Fruit fly (Drosophila melanogaster) whole organism, embryonic: Measurements from ENCODE around the gene Top3beta.

Experiments
- Adf1 ChIP-seq: fragments of 200-800 bp; sonication (Bioruptor generic); IDR thresholded peaks from 2 replicates; pipeline ENCODE4 v1.3.6; 2022; ENCODE audit warnings: missing biosample characterization, missing genetic modification characterization
- Asciz ChIP-seq: fragments of 200-800 bp; sonication (Bioruptor generic); optimal IDR thresholded peaks from 2 replicates; lab custom pipeline; 2017; ENCODE audit warnings: missing biosample characterization, mild to moderate bottlenecking, missing genetic modification characterization, missing genetic modification reagents
- Atf6 ChIP-seq: fragments of 200-800 bp; sonication (Bioruptor generic); IDR thresholded peaks from 2 replicates; pipeline ENCODE4 v1.3.6; 2022; ENCODE audit warnings: missing biosample characterization, missing genetic modification characterization
- CG10267 ChIP-seq: fragments of 200-800 bp; sonication (Bioruptor generic); optimal IDR thresholded peaks from 2 replicates; lab custom pipeline; 2018; ENCODE audit warnings: missing biosample characterization, mild to moderate bottlenecking, missing genetic modification characterization, moderate library complexity
- CG11093 ChIP-seq: fragments of 200-800 bp; sonication (Bioruptor generic); IDR thresholded peaks from 3 replicates; pipeline ENCODE4 v1.3.6; 2022; ENCODE audit warnings: missing biosample characterization, missing genetic modification characterization
- CG1233 ChIP-seq: fragments of 200-800 bp; sonication (Bioruptor generic); optimal IDR thresholded peaks from 4 replicates; lab custom pipeline; 2018; ENCODE audit warnings: missing biosample characterization, mild to moderate bottlenecking, missing genetic modification characterization
- CG13296 ChIP-seq: fragments of 200-800 bp; sonication (Bioruptor generic); optimal IDR thresholded peaks from 3 replicates; lab custom pipeline; 2018; ENCODE audit warnings: missing biosample characterization, mild to moderate bottlenecking, missing genetic modification characterization
- CG14014 ChIP-seq: fragments of 200-800 bp; sonication (Bioruptor generic); IDR thresholded peaks from 2 replicates; pipeline ENCODE4 v1.3.6; 2022; ENCODE audit warnings: missing biosample characterization, missing genetic modification characterization
- CG14441 ChIP-seq: fragments of 200-800 bp; sonication (Bioruptor generic); IDR thresholded peaks from 2 replicates; pipeline ENCODE4 v1.3.6; 2022; ENCODE audit warnings: missing biosample characterization, missing genetic modification characterization
- CG16863 ChIP-seq: fragments of 200-800 bp; sonication (Bioruptor generic); optimal IDR thresholded peaks from 3 replicates; lab custom pipeline; 2016; ENCODE audit warnings: missing biosample characterization, missing genetic modification characterization
- CG2889 ChIP-seq: fragments of 200-800 bp; sonication (Bioruptor generic); IDR thresholded peaks from 3 replicates; pipeline ENCODE4 v1.3.6; 2022; ENCODE audit warnings: missing biosample characterization, missing genetic modification characterization
- CG30403 ChIP-seq: fragments of 200-800 bp; sonication (Bioruptor generic); optimal IDR thresholded peaks from 3 replicates; lab custom pipeline; 2016; ENCODE audit warnings: missing biosample characterization, missing genetic modification characterization
- CG32532 ChIP-seq: fragments of 200-800 bp; sonication (Bioruptor generic); IDR thresholded peaks from 2 replicates; pipeline ENCODE4 v1.3.6; 2022; ENCODE audit warnings: missing biosample characterization, missing genetic modification characterization
- CG4424 ChIP-seq: fragments of 200-800 bp; sonication (Bioruptor generic); optimal IDR thresholded peaks from 3 replicates; lab custom pipeline; 2016; ENCODE audit warnings: missing biosample characterization, missing genetic modification characterization
- CG5180 ChIP-seq: fragments of 200-800 bp; sonication (Bioruptor generic); optimal IDR thresholded peaks from 3 replicates; lab custom pipeline; 2017; ENCODE audit warnings: missing biosample characterization, missing genetic modification characterization, mild to moderate bottlenecking, moderate library complexity, missing genetic modification reagents
- CG7357 ChIP-seq: fragments of 200-800 bp; sonication (Bioruptor generic); IDR thresholded peaks from 3 replicates; pipeline ENCODE4 v1.3.6; 2022; ENCODE audit warnings: missing biosample characterization, missing genetic modification characterization
- CG7839 ChIP-seq: fragments of 200-800 bp; sonication (Bioruptor generic); optimal IDR thresholded peaks from 3 replicates; lab custom pipeline; 2018; ENCODE audit warnings: missing biosample characterization, mild to moderate bottlenecking, missing genetic modification characterization, moderate library complexity
- CG9437 ChIP-seq: fragments of 200-800 bp; sonication (Bioruptor generic); optimal IDR thresholded peaks from 2 replicates; lab custom pipeline; 2018; ENCODE audit warnings: missing biosample characterization, mild to moderate bottlenecking, missing genetic modification characterization
- CTCF ChIP-seq: fragments of 200-800 bp; sonication (Bioruptor generic); optimal IDR thresholded peaks from 2 replicates; lab custom pipeline; 2017; ENCODE audit warnings: missing biosample characterization, mild to moderate bottlenecking, missing genetic modification characterization, moderate library complexity
- Chrac-16 ChIP-seq: fragments of 200-800 bp; sonication (Bioruptor generic); optimal IDR thresholded peaks from 3 replicates; lab custom pipeline; 2016; ENCODE audit warnings: missing biosample characterization, missing genetic modification characterization
- Dip2 ChIP-seq: fragments of 200-800 bp; sonication (Bioruptor generic); IDR thresholded peaks from 2 replicates; pipeline ENCODE4 v1.3.6; 2022; ENCODE audit warnings: missing biosample characterization, missing genetic modification characterization
- GATAe ChIP-seq: fragments of 200-800 bp; sonication (Bioruptor generic); conservative IDR thresholded peaks from 2 replicates; pipeline ENCODE4 v1.3.6; 2022; ENCODE audit warnings: missing biosample characterization, missing genetic modification characterization
- HLH54F ChIP-seq: fragments of 200-800 bp; sonication (Bioruptor generic); optimal IDR thresholded peaks from 3 replicates; lab custom pipeline; 2016; ENCODE audit warnings: missing biosample characterization, missing genetic modification characterization
- Hmx ChIP-seq: fragments of 200-800 bp; sonication (Bioruptor generic); optimal IDR thresholded peaks from 2 replicates; lab custom pipeline; 2016; ENCODE audit warnings: missing biosample characterization, missing genetic modification characterization
- Hr51 ChIP-seq, 2 experiments: fragments of 200-800 bp; sonication (Bioruptor generic); optimal IDR thresholded peaks; 2 replicates in 1 of 2; 3 replicates in 1 of 2; lab custom pipeline; 2016 to 2018; ENCODE audit warnings: missing biosample characterization in 2 of 2, missing genetic modification characterization in 2 of 2, mild to moderate bottlenecking in 1 of 2, moderate library complexity in 1 of 2
- Jarid2 ChIP-seq: fragments of 200-800 bp; sonication (Bioruptor generic); optimal IDR thresholded peaks from 3 replicates; lab custom pipeline; 2017; ENCODE audit warnings: mild to moderate bottlenecking, missing biosample characterization, missing genetic modification reagents, missing genetic modification characterization
- Kr ChIP-seq: fragments of 200-800 bp; sonication (Bioruptor generic); optimal IDR thresholded peaks from 2 replicates; lab custom pipeline; 2017; ENCODE audit warnings: missing biosample characterization, mild to moderate bottlenecking, missing genetic modification characterization
- MESR4 ChIP-seq: fragments of 200-800 bp; sonication (Bioruptor generic); optimal IDR thresholded peaks from 2 replicates; lab custom pipeline; 2018; ENCODE audit warnings: missing biosample characterization, mild to moderate bottlenecking, missing genetic modification characterization, moderate library complexity
- Mad ChIP-seq: fragments of 200-800 bp; sonication (Bioruptor generic); optimal IDR thresholded peaks from 2 replicates; lab custom pipeline; 2016; ENCODE audit warnings: missing biosample characterization, missing genetic modification characterization
- Mrtf ChIP-seq: fragments of 200-800 bp; sonication (Bioruptor generic); IDR thresholded peaks from 3 replicates; pipeline ENCODE4 v1.3.6; 2022; ENCODE audit warnings: missing biosample characterization, missing genetic modification characterization
- NC2β ChIP-seq: fragments of 200-800 bp; sonication (Bioruptor generic); optimal IDR thresholded peaks from 2 replicates; lab custom pipeline; 2016; ENCODE audit warnings: missing biosample characterization, missing genetic modification characterization
- Nf-YA ChIP-seq: fragments of 200-800 bp; sonication (Bioruptor generic); IDR thresholded peaks from 2 replicates; pipeline ENCODE4 v1.3.6; 2022; ENCODE audit warnings: missing biosample characterization, missing genetic modification characterization
- NfI ChIP-seq: fragments of 200-800 bp; sonication (Bioruptor generic); optimal IDR thresholded peaks from 3 replicates; lab custom pipeline; 2018; ENCODE audit warnings: missing biosample characterization, mild to moderate bottlenecking, missing genetic modification characterization, moderate library complexity
- Poxn ChIP-seq: fragments of 200-800 bp; sonication (Bioruptor generic); IDR thresholded peaks from 2 replicates; pipeline ENCODE4 v1.3.6; 2022; ENCODE audit warnings: missing biosample characterization, missing genetic modification characterization
- Sox100B ChIP-seq: fragments of 200-800 bp; sonication (Bioruptor generic); optimal IDR thresholded peaks from 3 replicates; lab custom pipeline; 2018; ENCODE audit warnings: missing biosample characterization, mild to moderate bottlenecking, missing genetic modification characterization
- Vsx1 ChIP-seq: fragments of 200-800 bp; sonication (Bioruptor generic); optimal IDR thresholded peaks from 2 replicates; lab custom pipeline; 2017; ENCODE audit warnings: missing biosample characterization, mild to moderate bottlenecking, missing genetic modification characterization, missing genetic modification reagents
- YL-1 ChIP-seq: fragments of 200-800 bp; sonication (Bioruptor generic); optimal IDR thresholded peaks from 3 replicates; lab custom pipeline; 2017; ENCODE audit warnings: missing biosample characterization, mild to moderate bottlenecking, missing genetic modification characterization
- bbx ChIP-seq: fragments of 200-800 bp; sonication (Bioruptor generic); IDR thresholded peaks from 2 replicates; pipeline ENCODE4 v1.3.6; 2022; ENCODE audit warnings: missing biosample characterization, missing genetic modification characterization; ENCODE audit not compliant: partially characterized antibody
- croc ChIP-seq: fragments of 200-800 bp; sonication (Bioruptor generic); conservative IDR thresholded peaks from 3 replicates; pipeline ENCODE4 v1.3.6; 2022; ENCODE audit warnings: missing biosample characterization, missing genetic modification characterization
- eve ChIP-seq, 2 experiments: fragments of >200 bp; optimal IDR thresholded peaks; 2 replicates each; lab custom pipeline; 2017; ENCODE audit warnings: missing biosample characterization in 2 of 2, missing genetic modification characterization in 2 of 2
- fu2 ChIP-seq: fragments of 200-800 bp; sonication (Bioruptor generic); optimal IDR thresholded peaks from 2 replicates; lab custom pipeline; 2016; ENCODE audit warnings: missing biosample characterization, missing genetic modification characterization
- jumu ChIP-seq: fragments of 200-800 bp; sonication (Bioruptor generic); optimal IDR thresholded peaks from 3 replicates; lab custom pipeline; 2016; ENCODE audit warnings: missing biosample characterization, missing genetic modification characterization
- maf-S ChIP-seq: fragments of 200-800 bp; sonication (Bioruptor generic); optimal IDR thresholded peaks from 2 replicates; lab custom pipeline; 2016; ENCODE audit warnings: missing biosample characterization, missing genetic modification characterization
- nom ChIP-seq: fragments of 200-800 bp; sonication (Bioruptor generic); optimal IDR thresholded peaks from 2 replicates; lab custom pipeline; 2017; ENCODE audit warnings: missing biosample characterization, missing genetic modification characterization, mild to moderate bottlenecking, moderate library complexity, missing genetic modification reagents
- oc ChIP-seq: fragments of 200-800 bp; sonication (Bioruptor generic); optimal IDR thresholded peaks from 2 replicates; lab custom pipeline; 2018; ENCODE audit warnings: missing biosample characterization, mild to moderate bottlenecking, missing genetic modification characterization, moderate library complexity
- odd ChIP-seq: fragments of 200-800 bp; sonication (Bioruptor generic); optimal IDR thresholded peaks from 2 replicates; lab custom pipeline; 2017; ENCODE audit warnings: missing biosample characterization, mild to moderate bottlenecking, missing genetic modification characterization
- pzg ChIP-seq: fragments of 200-800 bp; sonication (Bioruptor generic); optimal IDR thresholded peaks from 3 replicates; lab custom pipeline; 2018; ENCODE audit warnings: missing biosample characterization, mild to moderate bottlenecking, missing genetic modification characterization, moderate library complexity
- run ChIP-seq: fragments of 200-800 bp; sonication (Bioruptor generic); optimal IDR thresholded peaks from 3 replicates; lab custom pipeline; 2018; ENCODE audit warnings: missing biosample characterization, mild to moderate bottlenecking, missing genetic modification characterization
- sens ChIP-seq: fragments of 200-800 bp; sonication (Bioruptor generic); peaks from one replicate; lab custom pipeline; 2016; ENCODE audit warnings: missing biosample characterization, missing genetic modification characterization
- sim ChIP-seq: fragments of 200-800 bp; sonication (Bioruptor generic); IDR thresholded peaks from 2 replicates; pipeline ENCODE4 v1.3.6; 2022; ENCODE audit warnings: missing biosample characterization, missing genetic modification characterization
- slou ChIP-seq: fragments of 200-800 bp; sonication (Bioruptor generic); optimal IDR thresholded peaks from 3 replicates; lab custom pipeline; 2016; ENCODE audit warnings: missing biosample characterization, missing genetic modification characterization
- trh ChIP-seq: fragments of 200-800 bp; sonication (Bioruptor generic); optimal IDR thresholded peaks from 2 replicates; lab custom pipeline; 2016; ENCODE audit warnings: missing biosample characterization, missing genetic modification characterization

Top3beta gene

dm6 chrX:6267187-6267711 lies 20.5 kb downstream of the Top3beta start, which contains the start of gene schlank (continued):
- TF ChIP-seq CG11093 (GFP tag; lab: Robert Waterston, UW) (peak; percentile 51; the same call in 1 of the 3 replicates), NfI (GFP tag; lab: Kevin White, UChicago) (peak; percentile 50), croc (GFP tag; lab: Robert Waterston, UW) (peak; percentile 28; the same call in 1 of the 3 replicates), Vsx1 (GFP tag; lab: Kevin White, UChicago) (no peak), oc (no peak), Nf-YA (GFP tag; lab: Robert Waterston, UW) (no peak), Dip2 (GFP tag; lab: Robert Waterston, UW) (no peak), CG30403 (GFP tag; lab: Kevin White, UChicago) (peak; percentile 62), CG2889 (GFP tag; lab: Robert Waterston, UW) (0 out of 3 replicates have a peak, but pooled peaks have one; percentile 13), sim (no peak), jumu (GFP tag; lab: Kevin White, UChicago) (peak; percentile 74), Atf6 (peak; percentile 53; the same call in 1 of the 2 replicates), nom (GFP tag; lab: Kevin White, UChicago) (no peak), odd (GFP tag; lab: Kevin White, UChicago) (no peak), CG9437 (GFP tag; lab: Kevin White, UChicago) (peak; percentile 13), CG5180 (no peak), maf-S (GFP tag; lab: Kevin White, UChicago) (peak; percentile 20), CG7839 (tag; lab: Kevin White, UChicago) (no peak), Hr51 (GFP tag; optimal IDR thresholded peaks at IDR 0.05; lab: Kevin White, UChicago) (peak in 1 of 2 experiments; percentile 1), pzg (GFP tag; lab: Kevin White, UChicago) (peak; percentile 76), Hmx (no peak), CG10267 (tag; lab: Kevin White, UChicago) (peak; percentile 39), CG14441 (peak; percentile 71), trh (GFP tag; lab: Kevin White, UChicago) (no peak), sens (GFP tag; lab: Kevin White, UChicago) (peak; percentile 80), CTCF (GFP tag; lab: Kevin White, UChicago) (no peak), CG13296 (GFP tag; lab: Kevin White, UChicago) (peak; percentile 31), CG7357 (GFP tag; lab: Robert Waterston, UW) (peak; percentile 62; the same call in 2 of the 3 replicates), HLH54F (GFP tag; lab: Kevin White, UChicago) (peak; percentile 67), CG16863 (GFP tag; lab: Kevin White, UChicago) (peak; percentile 57), bbx (no peak), GATAe (GFP tag; lab: Robert Waterston, UW) (no peak), CG1233 (peak; percentile 2), CG4424 (GFP tag; lab: Kevin White, UChicago) (peak; percentile 30), MESR4 (GFP tag; lab: Kevin White, UChicago) (no peak), run (tag; lab: Kevin White, UChicago) (no peak), Sox100B (GFP tag; lab: Kevin White, UChicago) (no peak), Mrtf (GFP tag; lab: Robert Waterston, UW) (no peak), YL-1 (no peak), Mad (GFP tag; lab: Kevin White, UChicago) (no peak), fu2 (GFP tag; lab: Kevin White, UChicago) (peak; percentile 59), NC2β (peak; percentile 60), Jarid2 (GFP tag; lab: Kevin White, UChicago) (no peak), CG32532 (peak; percentile 73), Kr (GFP tag; lab: Kevin White, UChicago) (no peak), Chrac-16 (GFP tag; lab: Kevin White, UChicago) (peak; percentile 41), slou (GFP tag; lab: Kevin White, UChicago) (peak; percentile 20), Poxn (GFP tag; lab: Robert Waterston, UW) (no peak), eve (GFP tag; optimal IDR thresholded peaks at IDR 0.05; lab: Kevin White, UChicago) (no peak), Adf1 (GFP tag; lab: Robert Waterston, UW) (no peak), Asciz (no peak), CG14014 (peak; percentile 74)
